Worm (Caenorhabditis elegans) whole organism, L2 larva: ENCODE results near the gene nhr-123.
A peak's percentile ranks its signal among the peaks of the same experiment; 100 is the strongest.

Source experiments
- C34F6.9 ChIP-seq: fragments of 150-350 bp; optimal IDR thresholded peaks from 2 replicates; lab custom pipeline; 2014; ENCODE audit warnings: missing biosample characterization, missing genetic modification characterization
- F13H6.1 ChIP-seq: sonication (generic microtip); optimal IDR thresholded peaks from 2 replicates; lab custom pipeline; 2016; ENCODE audit warnings: missing genetic modification characterization, missing compliant biosample characterization
- Y55F3AM.14 ChIP-seq: fragments of 200-800 bp; sonication (Bioruptor generic); optimal IDR thresholded peaks from 2 replicates; lab custom pipeline; 2018; ENCODE audit warnings: mild to moderate bottlenecking, missing genetic modification characterization, missing compliant biosample characterization
- ZK546.5 ChIP-seq: sonication (generic microtip); optimal IDR thresholded peaks from 2 replicates; lab custom pipeline; 2017; ENCODE audit warnings: missing biosample characterization, missing genetic modification characterization
- alr-1 ChIP-seq: fragments of 150-350 bp; optimal IDR thresholded peaks from 2 replicates; lab custom pipeline; 2014; ENCODE audit warnings: missing biosample characterization, missing genetic modification characterization
- aly-2 ChIP-seq: fragments of 150-350 bp; optimal IDR thresholded peaks from 2 replicates; lab custom pipeline; 2014; ENCODE audit warnings: missing biosample characterization, missing genetic modification characterization
- ama-1 ChIP-seq: fragments of 150-350 bp; optimal IDR thresholded peaks from 2 replicates; lab custom pipeline; 2018; ENCODE audit warnings: inconsistent platforms
- blmp-1 ChIP-seq: sonication (generic microtip); optimal IDR thresholded peaks from 2 replicates; lab custom pipeline; 2017; ENCODE audit warnings: missing genetic modification characterization, mild to moderate bottlenecking, missing compliant biosample characterization, antibody characterized with exemption, moderate library complexity; ENCODE audit not compliant: insufficient read depth
- ceh-16 ChIP-seq: fragments of 150-350 bp; optimal IDR thresholded peaks from 2 replicates; lab custom pipeline; 2014; ENCODE audit warnings: missing biosample characterization, missing genetic modification characterization
- ceh-82 ChIP-seq: fragments of 150-350 bp; optimal IDR thresholded peaks from 2 replicates; lab custom pipeline; 2014; ENCODE audit warnings: missing biosample characterization, missing genetic modification characterization
- crh-2 ChIP-seq: sonication (generic microtip); optimal IDR thresholded peaks from 2 replicates; lab custom pipeline; 2017; ENCODE audit warnings: missing biosample characterization, missing genetic modification characterization
- dmd-4 ChIP-seq: sonication (generic microtip); optimal IDR thresholded peaks from 2 replicates; lab custom pipeline; 2017; ENCODE audit warnings: missing biosample characterization, missing genetic modification characterization
- egl-27 ChIP-seq: sonication (generic microtip); optimal IDR thresholded peaks from 3 replicates; lab custom pipeline; 2017; ENCODE audit warnings: missing biosample characterization, missing genetic modification reagents, missing genetic modification characterization
- elt-1 ChIP-seq: fragments of 150-350 bp; optimal IDR thresholded peaks from 2 replicates; lab custom pipeline; 2014; ENCODE audit warnings: missing biosample characterization, missing genetic modification characterization
- fos-1 ChIP-seq: fragments of 150-350 bp; optimal IDR thresholded peaks from 2 replicates; lab custom pipeline; 2014; ENCODE audit warnings: missing biosample characterization, missing genetic modification characterization
- gmeb-1 ChIP-seq: fragments of 150-350 bp; optimal IDR thresholded peaks from 2 replicates; lab custom pipeline; 2014; ENCODE audit warnings: missing biosample characterization, missing genetic modification characterization
- lin-11 ChIP-seq: fragments of 150-350 bp; sonication (generic microtip); optimal IDR thresholded peaks from 2 replicates; lab custom pipeline; 2014; ENCODE audit warnings: missing biosample characterization, missing genetic modification characterization, inconsistent platforms, mixed read lengths
- lin-13 ChIP-seq: fragments of 150-350 bp; optimal IDR thresholded peaks from 2 replicates; lab custom pipeline; 2014; ENCODE audit warnings: missing biosample characterization, missing genetic modification reagents, missing genetic modification characterization
- mab-5 ChIP-seq: fragments of 150-350 bp; optimal IDR thresholded peaks from 2 replicates; lab custom pipeline; 2014; ENCODE audit warnings: missing biosample characterization, missing genetic modification characterization
- mbf-1 ChIP-seq: sonication (generic microtip); optimal IDR thresholded peaks from 2 replicates; lab custom pipeline; 2017; ENCODE audit warnings: missing biosample characterization, missing genetic modification characterization
- mdl-1 ChIP-seq, 2 experiments: fragments of 150-350 bp in 1 of 2; sonication (generic microtip) in 1 of 2; optimal IDR thresholded peaks; 2 replicates each; lab custom pipeline; 2017; ENCODE audit warnings: missing biosample characterization in 2 of 2, missing genetic modification characterization in 2 of 2
- nhr-10 ChIP-seq: sonication (generic microtip); optimal IDR thresholded peaks from 2 replicates; lab custom pipeline; 2017; ENCODE audit warnings: missing biosample characterization, missing genetic modification characterization
- nhr-11 ChIP-seq: fragments of 150-350 bp; optimal IDR thresholded peaks from 2 replicates; lab custom pipeline; 2014; ENCODE audit warnings: missing biosample characterization, missing genetic modification characterization
- nhr-12 ChIP-seq: fragments of 150-350 bp; optimal IDR thresholded peaks from 2 replicates; lab custom pipeline; 2014; ENCODE audit warnings: missing biosample characterization, missing genetic modification characterization
- nhr-21 ChIP-seq: fragments of 150-350 bp; optimal IDR thresholded peaks from 2 replicates; lab custom pipeline; 2014; ENCODE audit warnings: missing biosample characterization, missing genetic modification characterization
- nhr-237 ChIP-seq: fragments of 150-350 bp; optimal IDR thresholded peaks from 2 replicates; lab custom pipeline; 2014; ENCODE audit warnings: missing biosample characterization, missing genetic modification characterization
- nhr-25 ChIP-seq: fragments of 150-350 bp; sonication (generic microtip); optimal IDR thresholded peaks from 3 replicates; lab custom pipeline; 2014; ENCODE audit warnings: missing biosample characterization, missing genetic modification characterization
- nhr-6 ChIP-seq: fragments of 150-350 bp; optimal IDR thresholded peaks from 2 replicates; lab custom pipeline; 2014; ENCODE audit warnings: missing biosample characterization, missing genetic modification characterization
- nhr-77 ChIP-seq: fragments of 150-350 bp; optimal IDR thresholded peaks from 2 replicates; lab custom pipeline; 2014; ENCODE audit warnings: missing biosample characterization, missing genetic modification characterization
- peb-1 ChIP-seq: fragments of 150-350 bp; optimal IDR thresholded peaks from 2 replicates; lab custom pipeline; 2014; ENCODE audit warnings: missing biosample characterization, missing genetic modification characterization
- sem-4 ChIP-seq: fragments of 150-350 bp; optimal IDR thresholded peaks from 2 replicates; lab custom pipeline; 2014; ENCODE audit warnings: missing biosample characterization, missing genetic modification reagents, missing genetic modification characterization
- skn-1 ChIP-seq: sonication (generic microtip); optimal IDR thresholded peaks from 2 replicates; lab custom pipeline; 2017; ENCODE audit warnings: missing biosample characterization, missing genetic modification characterization
- sma-3 ChIP-seq: sonication (generic microtip); optimal IDR thresholded peaks from 2 replicates; lab custom pipeline; 2016; ENCODE audit warnings: missing genetic modification reagents, missing genetic modification characterization, missing compliant biosample characterization
- snpc-4 ChIP-seq: fragments of 150-350 bp; optimal IDR thresholded peaks from 2 replicates; lab custom pipeline; 2014; ENCODE audit warnings: missing biosample characterization, missing genetic modification characterization
- unc-39 ChIP-seq: fragments of 150-350 bp; optimal IDR thresholded peaks from 2 replicates; lab custom pipeline; 2014; ENCODE audit warnings: missing biosample characterization, missing genetic modification characterization
- unc-55 ChIP-seq: fragments of 150-350 bp; sonication (generic microtip); optimal IDR thresholded peaks from 3 replicates; lab custom pipeline; 2014; ENCODE audit warnings: missing biosample characterization, missing genetic modification reagents, missing genetic modification characterization
- zag-1 ChIP-seq: fragments of 150-350 bp; optimal IDR thresholded peaks from 2 replicates; lab custom pipeline; 2014; ENCODE audit warnings: missing biosample characterization, missing genetic modification characterization
- ztf-1 ChIP-seq: fragments of 200-800 bp; sonication (Bioruptor generic); conservative IDR thresholded peaks from 2 replicates; pipeline ENCODE4 v1.3.6; 2022; ENCODE audit warnings: missing genetic modification characterization, missing compliant biosample characterization
- ztf-11 ChIP-seq: sonication (generic microtip); optimal IDR thresholded peaks from 2 replicates; lab custom pipeline; 2017; ENCODE audit warnings: missing biosample characterization, missing genetic modification characterization

Gene nhr-123

ce11 chrV:422133-422532, 29.1 kb upstream of the nhr-123 start, which contains the start of gene dod-20:
Gene dod-20 (plus strand): TSS chrV:422433.
- TF ChIP-seq aly-2 (tag; lab: Kevin White, UChicago) (no peak), fos-1 (peak; percentile 17), lin-13 (GFP tag; lab: Kevin White, UChicago) (no peak)

ce11 chrV:424140-424539, 27.1 kb upstream of the nhr-123 start, which contains the start of gene B0554.5:
Gene B0554.5 (plus strand): TSS chrV:424440.
- TF ChIP-seq sem-4 (tag; lab: Kevin White, UChicago) (no peak), egl-27 (tag; lab: Kevin White, UChicago) (no peak), C34F6.9 (tag; lab: Kevin White, UChicago) (no peak), ceh-82 (no peak), lin-11 (tag; lab: Kevin White, UChicago) (no peak), ztf-1 (no peak), unc-55 (GFP tag; lab: Kevin White, UChicago) (no peak), mbf-1 (tag; lab: Kevin White, UChicago) (no peak), aly-2 (tag; lab: Kevin White, UChicago) (no peak), mdl-1 (tag; optimal IDR thresholded peaks at IDR 0.05; lab: Kevin White, UChicago) (no peak), alr-1 (tag; lab: Kevin White, UChicago) (no peak), ceh-16 (tag; lab: Kevin White, UChicago) (no peak), crh-2 (no peak), elt-1 (no peak), F13H6.1 (no peak), ztf-11 (tag; lab: Kevin White, UChicago) (no peak), nhr-77 (tag; lab: Kevin White, UChicago) (no peak)

ce11 chrV:428844-429243, 22.4 kb upstream of the nhr-123 start, which contains the start of gene B0554.4:
Gene B0554.4 (plus strand): TSS chrV:429144.
- TF ChIP-seq ceh-16 (tag; lab: Kevin White, UChicago) = no peak
- TF ChIP-seq gmeb-1 = no peak
- no peak for TF ChIP-seq alr-1 (tag; lab: Kevin White, UChicago)
- no peak for TF ChIP-seq peb-1 (tag; lab: Kevin White, UChicago)
- TF ChIP-seq skn-1 (tag; lab: Kevin White, UChicago) = no peak
- no peak for TF ChIP-seq lin-13 (GFP tag; lab: Kevin White, UChicago)
- no peak for TF ChIP-seq sem-4 (tag; lab: Kevin White, UChicago)
- TF ChIP-seq nhr-237 (tag; lab: Kevin White, UChicago) = no peak
- TF ChIP-seq ceh-82 = no peak
- no peak for TF ChIP-seq unc-55 (GFP tag; lab: Kevin White, UChicago)
- TF ChIP-seq aly-2 (tag; lab: Kevin White, UChicago) = no peak
- TF ChIP-seq dmd-4 (tag; lab: Kevin White, UChicago) = no peak
- TF ChIP-seq nhr-21 (tag; lab: Kevin White, UChicago) = no peak
- no peak for TF ChIP-seq nhr-25 (tag; lab: Kevin White, UChicago)
- TF ChIP-seq F13H6.1 = no peak
- no peak for TF ChIP-seq ztf-1

DNA sequence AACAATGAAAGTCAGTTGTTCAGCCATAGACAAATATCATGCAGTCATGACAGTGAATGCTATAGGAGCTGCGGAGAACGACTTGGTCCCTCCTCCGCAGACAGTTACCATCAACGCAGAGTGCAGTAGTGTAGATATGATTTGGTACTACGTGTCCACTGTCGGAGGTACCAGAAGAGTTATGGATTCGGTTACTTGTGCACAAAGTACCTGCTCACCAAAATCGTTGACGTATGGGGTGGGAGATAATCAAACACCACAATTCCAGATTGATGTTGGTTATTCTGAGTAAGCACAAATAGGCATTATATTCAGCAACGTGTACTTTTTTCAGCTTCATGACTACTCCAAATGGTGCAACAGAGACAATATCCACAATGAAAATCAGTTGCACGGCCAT, 18.3 kb upstream of the nhr-123 start:
- no peak for TF ChIP-seq mdl-1 (tag; optimal IDR thresholded peaks at IDR 0.05; lab: Kevin White, UChicago)
- no peak for TF ChIP-seq nhr-6 (tag; lab: Kevin White, UChicago)
- no peak for TF ChIP-seq mab-5
- TF ChIP-seq aly-2 (tag; lab: Kevin White, UChicago) = no peak
- TF ChIP-seq crh-2 = no peak
- TF ChIP-seq Y55F3AM.14 (GFP tag; lab: Kevin White, UChicago) = no peak
- TF ChIP-seq nhr-25 (tag; lab: Kevin White, UChicago) = no peak
- no peak for TF ChIP-seq ZK546.5 (tag; lab: Kevin White, UChicago)
- TF ChIP-seq snpc-4 (tag; lab: Kevin White, UChicago) = no peak
- TF ChIP-seq nhr-10 (tag; lab: Kevin White, UChicago) = no peak
- no peak for TF ChIP-seq unc-39
- no peak for TF ChIP-seq ama-1 (lab: Kevin White, UChicago)
- no peak for TF ChIP-seq blmp-1 (tag; lab: Kevin White, UChicago)
- TF ChIP-seq F13H6.1 = no peak
- TF ChIP-seq nhr-237 (tag; lab: Kevin White, UChicago) = no peak
- no peak for TF ChIP-seq zag-1
- no peak for TF ChIP-seq alr-1 (tag; lab: Kevin White, UChicago)

ce11 chrV:433898-434297, 17.4 kb upstream of the nhr-123 start, which contains the start of gene B0554.2:
Gene B0554.2 (plus strand): TSS chrV:434198.
- TF ChIP-seq lin-13 (GFP tag; lab: Kevin White, UChicago) (no peak), nhr-11 (tag; lab: Kevin White, UChicago) (no peak), nhr-12 (no peak), sem-4 (tag; lab: Kevin White, UChicago) (no peak), sma-3 (GFP tag; lab: Kevin White, UChicago) (no peak), alr-1 (tag; lab: Kevin White, UChicago) (no peak), ceh-16 (tag; lab: Kevin White, UChicago) (no peak)
